Fruit fly (Drosophila melanogaster): ENCODE data around the gene CG32195.

dm6 chr3L:18144620-18145019, 31.9 kb downstream of the CG32195 start:
- TF ChIP-seq EcR (GFP tag; optimal IDR thresholded peaks at IDR 0.05) (no peak), fd96Ca (GFP tag; IDR thresholded peaks at IDR 0.05) (no peak), rn (GFP tag; IDR thresholded peaks at IDR 0.05) (no peak), CG4496 (GFP tag; IDR thresholded peaks at IDR 0.05) (no peak), Pif1B (GFP tag; optimal IDR thresholded peaks at IDR 0.05) (no peak), CG34367 (tag; optimal IDR thresholded peaks at IDR 0.05) (no peak), CG8159 (tag; optimal IDR thresholded peaks at IDR 0.05) (no peak), D1 (tag; optimal IDR thresholded peaks at IDR 0.05) (no peak), Snoo (tag; optimal IDR thresholded peaks at IDR 0.05) (no peak)

Data from whole organism, pupa.